Worm (Caenorhabditis elegans) whole organism, young adult: ENCODE results near the gene M03C11.6.

Source experiments
- cebp-1 ChIP-seq, 2 experiments: fragments of 200-800 bp in 1 of 2; sonication (Bioruptor generic) in 1 of 2; sonication (generic microtip) in 1 of 2; IDR thresholded peaks in 1 of 2; optimal IDR thresholded peaks in 1 of 2; 2 replicates each; pipeline versions ENCODE4 v1.3.6 to Lab custom; 2017 to 2022; ENCODE audit warnings: missing compliant biosample characterization in 2 of 2, missing genetic modification characterization in 2 of 2, mild to moderate bottlenecking in 1 of 2, missing genetic modification reagents in 1 of 2, moderate library complexity in 1 of 2
- ceh-91 ChIP-seq: fragments of 200-800 bp; sonication (Bioruptor generic); IDR thresholded peaks from 2 replicates; pipeline ENCODE4 v1.3.6; 2022; ENCODE audit warnings: missing genetic modification reagents, missing genetic modification characterization, missing compliant biosample characterization
- fkh-3 ChIP-seq: sonication (generic microtip); optimal IDR thresholded peaks from 2 replicates; lab custom pipeline; 2016; ENCODE audit warnings: mild to moderate bottlenecking, missing genetic modification characterization, missing compliant biosample characterization
- hlh-26 ChIP-seq: fragments of 200-800 bp; sonication (Bioruptor generic); conservative IDR thresholded peaks from 2 replicates; pipeline ENCODE4 v1.3.6; 2022; ENCODE audit warnings: missing genetic modification reagents, missing genetic modification characterization, missing compliant biosample characterization
- lin-35 ChIP-seq, 3 experiments: fragments of 150-350 bp in 2 of 3; sonication (generic microtip) in 1 of 3; optimal IDR thresholded peaks; 2 replicates each; lab custom pipeline; 2014 to 2018; ENCODE audit warnings: missing biosample characterization in 3 of 3, missing genetic modification characterization in 3 of 3, missing genetic modification reagents in 3 of 3

- TF ChIP-seq fkh-3 (tag; lab: Kevin White, UChicago), result no peak
- TF ChIP-seq hlh-26 (GFP tag; lab: Robert Waterston, UW), result no peak
- TF ChIP-seq lin-35 (GFP tag; optimal IDR thresholded peaks at IDR 0.05; lab: Kevin White, UChicago), result peak; percentile 4 to 92 (median 49)
- TF ChIP-seq ceh-91 (GFP tag; lab: Robert Waterston, UW), result peak; percentile 93
- TF ChIP-seq cebp-1 (GFP tag; IDR thresholded peaks at IDR 0.05; lab: Robert Waterston, UW), result peak; percentile 98
- peak; percentile 100 for TF ChIP-seq cebp-1 (tag; optimal IDR thresholded peaks at IDR 0.05; lab: Kevin White, UChicago)
Measured at ce11 chrIII:10407198-10407663, 16.6 kb downstream of the M03C11.6 start, which contains the start of gene hat-1.
